Fruit fly (Drosophila melanogaster) whole organism, embryonic: ENCODE data around the gene Ddc.

Experiments used
- Atf-2 ChIP-seq: fragments of 200-800 bp; sonication (Bioruptor generic); optimal IDR thresholded peaks from 2 replicates; lab custom pipeline; 2016; ENCODE audit warnings: missing biosample characterization, missing genetic modification characterization
- Atf6 ChIP-seq: fragments of 200-800 bp; sonication (Bioruptor generic); IDR thresholded peaks from 2 replicates; pipeline ENCODE4 v1.3.6; 2022; ENCODE audit warnings: missing biosample characterization, missing genetic modification characterization
- B-H1 ChIP-seq: fragments of 200-800 bp; sonication (Bioruptor generic); IDR thresholded peaks from 3 replicates; pipeline ENCODE4 v1.3.6; 2022; ENCODE audit warnings: missing biosample characterization, missing genetic modification characterization
- BEAF-32 ChIP-seq: fragments of 200-800 bp; sonication (Bioruptor generic); optimal IDR thresholded peaks from 3 replicates; lab custom pipeline; 2017; ENCODE audit warnings: missing biosample characterization, missing genetic modification characterization, mild to moderate bottlenecking, moderate library complexity, missing genetic modification reagents
- CG10147 ChIP-seq: fragments of 200-800 bp; sonication (Bioruptor generic); optimal IDR thresholded peaks from 2 replicates; lab custom pipeline; 2019; ENCODE audit warnings: missing biosample characterization, mild to moderate bottlenecking, missing genetic modification characterization, moderate library complexity
- CG11695 ChIP-seq: fragments of 200-800 bp; sonication (Bioruptor generic); IDR thresholded peaks from 3 replicates; pipeline ENCODE4 v1.3.6; 2022; ENCODE audit warnings: missing biosample characterization, missing genetic modification characterization
- CG12219 ChIP-seq: fragments of 200-800 bp; sonication (Bioruptor generic); optimal IDR thresholded peaks from 3 replicates; lab custom pipeline; 2018; ENCODE audit warnings: missing biosample characterization, mild to moderate bottlenecking, missing genetic modification characterization
- CG12769 ChIP-seq: fragments of 200-800 bp; sonication (Bioruptor generic); optimal IDR thresholded peaks from 2 replicates; lab custom pipeline; 2019; ENCODE audit warnings: missing biosample characterization, mild to moderate bottlenecking, missing genetic modification characterization, moderate library complexity
- CG12942 ChIP-seq: fragments of 200-800 bp; sonication (Bioruptor generic); optimal IDR thresholded peaks from 3 replicates; lab custom pipeline; 2016; ENCODE audit warnings: missing biosample characterization, missing genetic modification characterization
- CG15269 ChIP-seq: fragments of 200-800 bp; sonication (Bioruptor generic); optimal IDR thresholded peaks from 2 replicates; lab custom pipeline; 2018; ENCODE audit warnings: missing biosample characterization, mild to moderate bottlenecking, missing genetic modification characterization, moderate library complexity
- CG1603 ChIP-seq: fragments of 200-800 bp; sonication (Bioruptor generic); optimal IDR thresholded peaks from 2 replicates; lab custom pipeline; 2019; ENCODE audit warnings: missing biosample characterization, mild to moderate bottlenecking, missing genetic modification characterization, moderate library complexity
- CG17186 ChIP-seq: fragments of 200-800 bp; sonication (Bioruptor generic); optimal IDR thresholded peaks from 3 replicates; lab custom pipeline; 2017; ENCODE audit warnings: missing biosample characterization, missing genetic modification reagents, missing genetic modification characterization
- CG17328 ChIP-seq: fragments of 200-800 bp; sonication (Bioruptor generic); IDR thresholded peaks from 2 replicates; pipeline ENCODE4 v1.3.6; 2022; ENCODE audit warnings: missing biosample characterization, missing genetic modification characterization
- CG17912 ChIP-seq: fragments of 200-800 bp; sonication (Bioruptor generic); optimal IDR thresholded peaks from 2 replicates; lab custom pipeline; 2018; ENCODE audit warnings: missing biosample characterization, mild to moderate bottlenecking, missing genetic modification characterization
- CG31388 ChIP-seq: fragments of 200-800 bp; sonication (Bioruptor generic); optimal IDR thresholded peaks from 2 replicates; lab custom pipeline; 2016; ENCODE audit warnings: missing biosample characterization, missing genetic modification characterization
- CG32767 ChIP-seq: fragments of 200-800 bp; sonication (Bioruptor generic); IDR thresholded peaks from 2 replicates; pipeline ENCODE4 v1.3.6; 2022; ENCODE audit warnings: missing biosample characterization, missing genetic modification characterization
- CG4424 ChIP-seq: fragments of 200-800 bp; sonication (Bioruptor generic); optimal IDR thresholded peaks from 3 replicates; lab custom pipeline; 2016; ENCODE audit warnings: missing biosample characterization, missing genetic modification characterization
- CG6689 ChIP-seq: fragments of 200-800 bp; sonication (Bioruptor generic); IDR thresholded peaks from 2 replicates; pipeline ENCODE4 v1.3.6; 2022; ENCODE audit warnings: missing biosample characterization, missing genetic modification characterization
- CG8089 ChIP-seq: fragments of 200-800 bp; sonication (Bioruptor generic); optimal IDR thresholded peaks from 3 replicates; lab custom pipeline; 2016; ENCODE audit warnings: missing biosample characterization, missing genetic modification characterization
- CG8478 ChIP-seq: fragments of >200 bp; optimal IDR thresholded peaks from 2 replicates; lab custom pipeline; 2018
- Dip2 ChIP-seq: fragments of 200-800 bp; sonication (Bioruptor generic); IDR thresholded peaks from 2 replicates; pipeline ENCODE4 v1.3.6; 2022; ENCODE audit warnings: missing biosample characterization, missing genetic modification characterization
- HLH54F ChIP-seq: fragments of 200-800 bp; sonication (Bioruptor generic); optimal IDR thresholded peaks from 3 replicates; lab custom pipeline; 2016; ENCODE audit warnings: missing biosample characterization, missing genetic modification characterization
- Hand ChIP-seq: fragments of 200-800 bp; sonication (Bioruptor generic); optimal IDR thresholded peaks from 2 replicates; lab custom pipeline; 2017; ENCODE audit warnings: mild to moderate bottlenecking, missing biosample characterization, missing genetic modification reagents, missing genetic modification characterization
- Hsf ChIP-seq: fragments of 200-800 bp; sonication (Bioruptor generic); optimal IDR thresholded peaks from 3 replicates; lab custom pipeline; 2016; ENCODE audit warnings: missing biosample characterization, missing genetic modification characterization
- Jarid2 ChIP-seq: fragments of 200-800 bp; sonication (Bioruptor generic); optimal IDR thresholded peaks from 3 replicates; lab custom pipeline; 2017; ENCODE audit warnings: mild to moderate bottlenecking, missing biosample characterization, missing genetic modification reagents, missing genetic modification characterization
- Med ChIP-seq: fragments of 200-800 bp; sonication (Bioruptor generic); peaks from one replicate; lab custom pipeline; 2016; ENCODE audit warnings: missing biosample characterization, missing genetic modification characterization, mild to moderate bottlenecking, inconsistent platforms, moderate library complexity
- Optix ChIP-seq: fragments of 200-800 bp; sonication (Bioruptor generic); IDR thresholded peaks from 3 replicates; pipeline ENCODE4 v1.3.6; 2022; ENCODE audit warnings: missing biosample characterization, missing genetic modification characterization
- Poxn ChIP-seq: fragments of 200-800 bp; sonication (Bioruptor generic); IDR thresholded peaks from 2 replicates; pipeline ENCODE4 v1.3.6; 2022; ENCODE audit warnings: missing biosample characterization, missing genetic modification characterization
- Side ChIP-seq: fragments of 200-800 bp; sonication (Bioruptor generic); optimal IDR thresholded peaks from 2 replicates; lab custom pipeline; 2016; ENCODE audit warnings: missing biosample characterization, missing genetic modification characterization
- Spps ChIP-seq: fragments of 200-800 bp; sonication (Bioruptor generic); optimal IDR thresholded peaks from 2 replicates; lab custom pipeline; 2018; ENCODE audit warnings: missing biosample characterization, mild to moderate bottlenecking, missing genetic modification characterization
- Tbp ChIP-seq: fragments of >200 bp; optimal IDR thresholded peaks from 2 replicates; lab custom pipeline; 2018; ENCODE audit warnings: missing biosample characterization, missing genetic modification characterization
- chinmo ChIP-seq: fragments of 200-800 bp; sonication (Bioruptor generic); IDR thresholded peaks from 4 replicates; pipeline ENCODE4 v1.3.6; 2022; ENCODE audit warnings: missing biosample characterization, missing genetic modification characterization; ENCODE audit not compliant: partially characterized antibody
- crol ChIP-seq: fragments of 200-800 bp; sonication (Bioruptor generic); IDR thresholded peaks from 2 replicates; pipeline ENCODE4 v1.3.6; 2022; ENCODE audit warnings: missing biosample characterization, missing genetic modification characterization
- dpn ChIP-seq, 2 experiments: fragments of 200-800 bp; sonication (Bioruptor generic); optimal IDR thresholded peaks; 3 replicates each; lab custom pipeline; 2016; ENCODE audit warnings: missing biosample characterization in 2 of 2, missing genetic modification characterization in 2 of 2
- gem ChIP-seq: fragments of 200-800 bp; sonication (Bioruptor generic); optimal IDR thresholded peaks from 2 replicates; lab custom pipeline; 2019; ENCODE audit warnings: missing biosample characterization, mild to moderate bottlenecking, missing genetic modification characterization, moderate library complexity
- gt ChIP-seq: fragments of 200-800 bp; sonication (Bioruptor generic); IDR thresholded peaks from 2 replicates; pipeline ENCODE4 v1.3.6; 2022; ENCODE audit warnings: missing biosample characterization, missing genetic modification characterization
- hb ChIP-seq: fragments of 200-800 bp; sonication (Bioruptor generic); IDR thresholded peaks from 3 replicates; pipeline ENCODE4 v1.3.6; 2022; ENCODE audit warnings: missing biosample characterization, missing genetic modification characterization; ENCODE audit not compliant: partially characterized antibody
- insv ChIP-seq, 2 experiments: fragments of 200-800 bp; sonication (Bioruptor generic); optimal IDR thresholded peaks; 3 replicates each; lab custom pipeline; 2016 to 2018; ENCODE audit warnings: missing biosample characterization in 2 of 2, missing genetic modification characterization in 2 of 2
- klu ChIP-seq: fragments of 200-800 bp; sonication (Bioruptor generic); IDR thresholded peaks from 2 replicates; pipeline ENCODE4 v1.3.6; 2022; ENCODE audit warnings: missing biosample characterization, missing genetic modification characterization
- kni ChIP-seq: fragments of 200-800 bp; sonication (Bioruptor generic); optimal IDR thresholded peaks from 3 replicates; lab custom pipeline; 2017; ENCODE audit warnings: mild to moderate bottlenecking, missing biosample characterization, missing genetic modification reagents, missing genetic modification characterization
- lab ChIP-seq: fragments of 200-800 bp; sonication (Bioruptor generic); optimal IDR thresholded peaks from 3 replicates; lab custom pipeline; 2017; ENCODE audit warnings: missing biosample characterization, missing genetic modification characterization, mild to moderate bottlenecking, moderate library complexity, missing genetic modification reagents
- lilli ChIP-seq: fragments of 200-800 bp; sonication (Bioruptor generic); optimal IDR thresholded peaks from 3 replicates; lab custom pipeline; 2016; ENCODE audit warnings: missing biosample characterization, missing genetic modification characterization
- maf-S ChIP-seq: fragments of 200-800 bp; sonication (Bioruptor generic); optimal IDR thresholded peaks from 2 replicates; lab custom pipeline; 2016; ENCODE audit warnings: missing biosample characterization, missing genetic modification characterization
- nerfin-1 ChIP-seq: fragments of 200-800 bp; sonication (Bioruptor generic); optimal IDR thresholded peaks from 3 replicates; lab custom pipeline; 2019; ENCODE audit warnings: missing biosample characterization, mild to moderate bottlenecking, missing genetic modification characterization, moderate library complexity
- pfk ChIP-seq: fragments of 200-800 bp; sonication (Bioruptor generic); optimal IDR thresholded peaks from 2 replicates; lab custom pipeline; 2018; ENCODE audit warnings: missing biosample characterization, mild to moderate bottlenecking, missing genetic modification characterization, moderate library complexity
- pho ChIP-seq: fragments of 200-800 bp; sonication (Bioruptor generic); optimal IDR thresholded peaks from 2 replicates; lab custom pipeline; 2016; ENCODE audit warnings: missing biosample characterization, missing genetic modification characterization
- prd ChIP-seq, 3 experiments: fragments of >200 bp in 2 of 3; fragments of 200-800 bp in 1 of 3; sonication (Bioruptor generic) in 1 of 3; optimal IDR thresholded peaks in 2 of 3; IDR thresholded peaks in 1 of 3; 2 replicates in 2 of 3; 3 replicates in 1 of 3; pipeline versions ENCODE4 v1.3.6 to Lab custom; 2017 to 2022; ENCODE audit warnings: missing biosample characterization in 1 of 3, missing genetic modification characterization in 1 of 3
- sens ChIP-seq: fragments of 200-800 bp; sonication (Bioruptor generic); peaks from one replicate; lab custom pipeline; 2016; ENCODE audit warnings: missing biosample characterization, missing genetic modification characterization
- sisA ChIP-seq: fragments of 200-800 bp; sonication (Bioruptor generic); IDR thresholded peaks from 2 replicates; pipeline ENCODE4 v1.3.6; 2022; ENCODE audit warnings: missing biosample characterization, missing genetic modification characterization
- unc-4 ChIP-seq: fragments of 200-800 bp; sonication (Bioruptor generic); IDR thresholded peaks from 2 replicates; pipeline ENCODE4 v1.3.6; 2022; ENCODE audit warnings: missing biosample characterization, missing genetic modification characterization; ENCODE audit not compliant: partially characterized antibody
- wor ChIP-seq: fragments of 200-800 bp; sonication (Bioruptor generic); IDR thresholded peaks from 2 replicates; pipeline ENCODE4 v1.3.6; 2022; ENCODE audit warnings: missing biosample characterization, missing genetic modification characterization

The Ddc gene

dm6 chr2L:19114183-19114776 lies 5.8 kb downstream of the Ddc start, which contains the start of gene CG10561 (continued):
- no peak for TF ChIP-seq hb (GFP tag; lab: Robert Waterston, UW)
- no peak for TF ChIP-seq CG6689 (GFP tag; lab: Robert Waterston, UW)
- TF ChIP-seq CG17328 (GFP tag; lab: Robert Waterston, UW): no peak
- TF ChIP-seq crol (GFP tag; lab: Robert Waterston, UW): no peak
- no peak for TF ChIP-seq Spps
- no peak for TF ChIP-seq CG17186 (GFP tag; lab: Kevin White, UChicago)
- no peak for TF ChIP-seq Poxn (GFP tag; lab: Robert Waterston, UW)
- no peak for TF ChIP-seq CG12219
- peak; percentile 78 for TF ChIP-seq unc-4 (GFP tag; lab: Robert Waterston, UW)
- TF ChIP-seq gem: no peak
- no peak for TF ChIP-seq klu (GFP tag; lab: Robert Waterston, UW)
- TF ChIP-seq lilli: no peak
- no peak for TF ChIP-seq lab
- no peak for TF ChIP-seq Atf6 (GFP tag; lab: Robert Waterston, UW)
- TF ChIP-seq CG8478 (lab: Kevin White, UChicago): no peak
- TF ChIP-seq sens (GFP tag; lab: Kevin White, UChicago): peak; percentile 60
- no peak for TF ChIP-seq Side
- TF ChIP-seq CG15269 (tag; lab: Kevin White, UChicago): no peak
- no peak for TF ChIP-seq pfk (GFP tag; lab: Kevin White, UChicago)
- no peak for TF ChIP-seq nerfin-1
- TF ChIP-seq Hand (GFP tag; lab: Kevin White, UChicago): no peak
- TF ChIP-seq Jarid2 (GFP tag; lab: Kevin White, UChicago): no peak
- TF ChIP-seq maf-S (GFP tag; lab: Kevin White, UChicago): no peak
- TF ChIP-seq CG17912 (GFP tag; lab: Kevin White, UChicago): no peak
- no peak for TF ChIP-seq pho (GFP tag; lab: Kevin White, UChicago)
- peak; percentile 50 for TF ChIP-seq CG1603 (tag; lab: Kevin White, UChicago)
- TF ChIP-seq kni (GFP tag; lab: Kevin White, UChicago): no peak
- TF ChIP-seq Atf-2: no peak
- no peak for TF ChIP-seq wor
- peak; percentile 61 for TF ChIP-seq BEAF-32
- TF ChIP-seq CG8089 (GFP tag; lab: Kevin White, UChicago): no peak
- TF ChIP-seq Optix (GFP tag; lab: Robert Waterston, UW): no peak
- TF ChIP-seq CG4424: no peak
- TF ChIP-seq insv (GFP tag; optimal IDR thresholded peaks at IDR 0.05; lab: Kevin White, UChicago): peak in 1 of 2 experiments; percentile 93
- TF ChIP-seq B-H1 (GFP tag; lab: Robert Waterston, UW): no peak
- no peak for TF ChIP-seq CG12942 (GFP tag; lab: Kevin White, UChicago)
- no peak for TF ChIP-seq prd (optimal IDR thresholded peaks at IDR 0.05; lab: Kevin White, UChicago)
- TF ChIP-seq prd (GFP tag; IDR thresholded peaks at IDR 0.05; lab: Robert Waterston, UW): no peak
- TF ChIP-seq chinmo (GFP tag; lab: Robert Waterston, UW): peak; percentile 75; the same call in 2 of the 4 replicates
- TF ChIP-seq CG31388 (GFP tag; lab: Kevin White, UChicago): no peak
- TF ChIP-seq CG10147 (GFP tag; lab: Kevin White, UChicago): no peak
- no peak for TF ChIP-seq CG11695
- peak; percentile 43 for TF ChIP-seq Med
- TF ChIP-seq Tbp (GFP tag; lab: Kevin White, UChicago): no peak
- no peak for TF ChIP-seq Dip2 (GFP tag; lab: Robert Waterston, UW)
- TF ChIP-seq CG12769: no peak
- TF ChIP-seq gt (GFP tag; lab: Robert Waterston, UW): no peak
- no peak for TF ChIP-seq HLH54F (GFP tag; lab: Kevin White, UChicago)
- no peak for TF ChIP-seq CG32767 (GFP tag; lab: Robert Waterston, UW)
- TF ChIP-seq dpn (GFP tag; optimal IDR thresholded peaks at IDR 0.05; lab: Kevin White, UChicago): no peak
- TF ChIP-seq sisA (GFP tag; lab: Robert Waterston, UW): no peak
- TF ChIP-seq Hsf (GFP tag; lab: Kevin White, UChicago): no peak
